Worm (Caenorhabditis elegans): ENCODE measurements around the gene T25B6.3.

Gene T25B6.3

ce11 chrX:9024270-9024669 lies 3.1 kb upstream of the T25B6.3 start (continued):
- TF ChIP-seq T20F7.1 (GFP tag; optimal IDR thresholded peaks at IDR 0.05), result no peak
- peak; percentile 76 for TF ChIP-seq ceh-44 (GFP tag; IDR thresholded peaks at IDR 0.05)
- TF ChIP-seq mxl-3 (GFP tag; optimal IDR thresholded peaks at IDR 0.05), result no peak
- TF ChIP-seq lin-29 (GFP tag; IDR thresholded peaks at IDR 0.05), result 0 out of 2 replicates have a peak, but pooled peaks have one; percentile 67
- peak; percentile 89 for TF ChIP-seq arid-1 (GFP tag; conservative IDR thresholded peaks at IDR 0.05)
- TF ChIP-seq dpl-1 (GFP tag; optimal IDR thresholded peaks at IDR 0.05), result no peak
- TF ChIP-seq ceh-20 (GFP tag; IDR thresholded peaks at IDR 0.05), result peak; percentile 18; the same call in 1 of the 2 replicates
- no peak for TF ChIP-seq R02D3.7 (tag; optimal IDR thresholded peaks at IDR 0.05)
- TF ChIP-seq jun-1 (tag; optimal IDR thresholded peaks at IDR 0.05), result no peak
- TF ChIP-seq cey-2 (tag; optimal IDR thresholded peaks at IDR 0.05; ENCODE audit: borderline replicate concordance, insufficient read depth), result no peak

ce11 chrX:9025484-9025883 lies 1.9 kb upstream of the T25B6.3 start:
- TF ChIP-seq fos-1 (tag; optimal IDR thresholded peaks at IDR 0.05), result no peak
- TF ChIP-seq ceh-82 (tag; optimal IDR thresholded peaks at IDR 0.05), result no peak
- no peak for TF ChIP-seq daf-19 (GFP tag; conservative IDR thresholded peaks at IDR 0.05)
- no peak for TF ChIP-seq lin-38 (GFP tag; IDR thresholded peaks at IDR 0.05)
- no peak for TF ChIP-seq mdl-1 (tag; optimal IDR thresholded peaks at IDR 0.05)
- no peak for TF ChIP-seq tag-97 (GFP tag; IDR thresholded peaks at IDR 0.05)
- no peak for TF ChIP-seq vab-7 (GFP tag; IDR thresholded peaks at IDR 0.05)
- TF ChIP-seq unc-62 (GFP tag; optimal IDR thresholded peaks at IDR 0.05 in 1 of 2), result no peak
- no peak for TF ChIP-seq unc-62 (tag; optimal IDR thresholded peaks at IDR 0.05)
- no peak for TF ChIP-seq F26F4.8 (GFP tag; conservative IDR thresholded peaks at IDR 0.05)
- no peak for TF ChIP-seq ZK337.2 (GFP tag; IDR thresholded peaks at IDR 0.05)
- no peak for TF ChIP-seq ceh-28 (tag; optimal IDR thresholded peaks at IDR 0.05)
- no peak for TF ChIP-seq nhr-28 (tag; optimal IDR thresholded peaks at IDR 0.05)
- no peak for TF ChIP-seq dmd-8 (GFP tag; IDR thresholded peaks at IDR 0.05)
- TF ChIP-seq zag-1 (tag; optimal IDR thresholded peaks at IDR 0.05), result no peak
- no peak for TF ChIP-seq hlh-30 (tag; optimal IDR thresholded peaks at IDR 0.05; ENCODE audit: insufficient read depth)
- no peak for TF ChIP-seq mxl-3 (GFP tag; optimal IDR thresholded peaks at IDR 0.05)
- TF ChIP-seq sdz-12 (GFP tag; optimal IDR thresholded peaks at IDR 0.05), result no peak
- no peak for TF ChIP-seq madf-5 (GFP tag; IDR thresholded peaks at IDR 0.05)
- no peak for TF ChIP-seq aha-1 (tag)

DNA sequence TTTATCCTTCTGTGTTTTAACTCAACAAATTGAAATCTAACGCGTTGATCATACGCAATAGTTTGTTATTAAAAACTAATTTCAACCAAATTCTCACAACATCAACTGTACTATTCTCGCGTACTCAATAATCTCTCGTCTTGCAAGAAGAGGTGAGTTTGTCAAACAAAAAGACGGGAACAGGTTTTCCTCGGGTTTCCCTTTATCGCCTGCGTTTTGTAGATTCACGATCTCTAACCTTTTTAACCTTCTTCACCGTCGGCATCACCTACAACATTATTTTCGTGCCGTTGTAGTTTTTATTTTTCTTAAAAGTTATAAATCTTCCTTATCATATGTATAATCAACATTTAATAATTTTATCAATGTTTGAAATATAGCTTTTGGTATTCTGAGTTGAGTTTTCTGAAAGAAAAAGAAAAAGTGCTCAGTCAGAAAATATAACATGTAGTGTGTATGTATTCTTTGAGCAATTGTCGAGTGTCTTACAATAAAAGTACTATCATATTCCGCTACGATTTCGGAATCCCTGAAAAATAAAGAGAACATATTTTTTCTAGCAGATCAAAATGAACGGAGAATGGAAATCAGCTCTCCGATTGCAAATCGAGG lies 1.6 kb downstream of the T25B6.3 start, which contains the start of gene snf-12:
snf-12 (plus strand) TSS at position 562 of the 612 bp plus-strand sequence.
- TF ChIP-seq Y48G9A.11 (GFP tag; IDR thresholded peaks at IDR 0.05) (no peak), F44E2.7 (GFP tag; IDR thresholded peaks at IDR 0.05) (no peak), madf-5 (GFP tag; IDR thresholded peaks at IDR 0.05) (no peak), ama-1 (optimal IDR thresholded peaks at IDR 0.05) (no peak), php-3 (GFP tag; IDR thresholded peaks at IDR 0.05) (no peak), ztf-11 (tag; optimal IDR thresholded peaks at IDR 0.05) (no peak), lir-3 (tag; optimal IDR thresholded peaks at IDR 0.05) (no peak), F37D6.2 (tag; optimal IDR thresholded peaks at IDR 0.05) (no peak), mxl-3 (GFP tag; optimal IDR thresholded peaks at IDR 0.05) (no peak), aha-1 (tag) (peak; percentile 64), mep-1 (tag; optimal IDR thresholded peaks at IDR 0.05) (no peak), lin-38 (GFP tag; IDR thresholded peaks at IDR 0.05) (no peak), mes-2 (tag; optimal IDR thresholded peaks at IDR 0.05; ENCODE audit: poor library complexity, severe bottlenecking) (no peak), daf-16 (GFP tag; optimal IDR thresholded peaks at IDR 0.05) (no peak), daf-16 (tag; optimal IDR thresholded peaks at IDR 0.05) (no peak), rbr-2 (tag; optimal IDR thresholded peaks at IDR 0.05) (no peak), dmd-6 (GFP tag; IDR thresholded peaks at IDR 0.05) (no peak), nhr-28 (tag; optimal IDR thresholded peaks at IDR 0.05) (peak; percentile 50), unc-130 (GFP tag; optimal IDR thresholded peaks at IDR 0.05) (no peak), nhr-25 (tag; optimal IDR thresholded peaks at IDR 0.05; ENCODE audit: borderline replicate concordance, insufficient read depth) (peak; percentile 7), fkh-10 (GFP tag; optimal IDR thresholded peaks at IDR 0.05) (no peak)
